Fruit fly (Drosophila melanogaster) whole organism, prepupa: Measurements from ENCODE around the gene Sema1a.
A peak's percentile ranks its signal among the peaks of the same experiment; 100 is the strongest.

ENCODE experiments used
- Blimp-1 ChIP-seq: fragments of 200-800 bp; sonication (Bioruptor generic); optimal IDR thresholded peaks from 3 replicates; lab custom pipeline; 2017; ENCODE audit warnings: missing biosample characterization, missing genetic modification characterization, mild to moderate bottlenecking, moderate library complexity, missing genetic modification reagents
- CG10631 ChIP-seq: fragments of 200-800 bp; sonication (Bioruptor generic); optimal IDR thresholded peaks from 2 replicates; lab custom pipeline; 2016; ENCODE audit warnings: missing biosample characterization, missing genetic modification characterization
- CG11294 ChIP-seq: fragments of 200-800 bp; sonication (Bioruptor generic); IDR thresholded peaks from 2 replicates; pipeline ENCODE4 v1.3.6; 2022; ENCODE audit warnings: missing biosample characterization, missing genetic modification characterization
- CG11762 ChIP-seq: fragments of 200-800 bp; sonication (Bioruptor generic); optimal IDR thresholded peaks from 3 replicates; lab custom pipeline; 2016; ENCODE audit warnings: missing biosample characterization, missing genetic modification characterization; ENCODE audit not compliant: insufficient read depth
- CG11902 ChIP-seq: fragments of 200-800 bp; sonication (Bioruptor generic); optimal IDR thresholded peaks from 3 replicates; lab custom pipeline; 2016; ENCODE audit warnings: missing biosample characterization, missing genetic modification characterization
- CG15336 ChIP-seq: fragments of 200-800 bp; sonication (Bioruptor generic); IDR thresholded peaks from 2 replicates; pipeline ENCODE4 v1.3.6; 2022; ENCODE audit warnings: missing biosample characterization, missing genetic modification characterization
- CG1621 ChIP-seq: fragments of 200-800 bp; sonication (Bioruptor generic); optimal IDR thresholded peaks from 3 replicates; lab custom pipeline; 2018; ENCODE audit warnings: missing biosample characterization, mild to moderate bottlenecking, missing genetic modification characterization
- CG16779 ChIP-seq: fragments of 200-800 bp; sonication (Bioruptor generic); optimal IDR thresholded peaks from 3 replicates; lab custom pipeline; 2017; ENCODE audit warnings: missing biosample characterization, mild to moderate bottlenecking, missing genetic modification characterization
- CG3032 ChIP-seq: fragments of 200-800 bp; optimal IDR thresholded peaks from 2 replicates; lab custom pipeline; 2019; ENCODE audit warnings: missing biosample characterization, mild to moderate bottlenecking, missing genetic modification characterization, moderate library complexity
- CG31627 ChIP-seq: fragments of 200-800 bp; sonication (Bioruptor generic); optimal IDR thresholded peaks from 3 replicates; lab custom pipeline; 2016; ENCODE audit warnings: missing biosample characterization, missing genetic modification characterization
- CG32006 ChIP-seq: fragments of 200-800 bp; sonication (Bioruptor generic); optimal IDR thresholded peaks from 3 replicates; lab custom pipeline; 2017; ENCODE audit warnings: missing biosample characterization, mild to moderate bottlenecking, missing genetic modification characterization
- CG3919 ChIP-seq: fragments of 200-800 bp; sonication (Bioruptor generic); optimal IDR thresholded peaks from 3 replicates; lab custom pipeline; 2016; ENCODE audit warnings: missing biosample characterization, missing genetic modification characterization
- CG4318 ChIP-seq: fragments of 200-800 bp; sonication (Bioruptor generic); optimal IDR thresholded peaks from 3 replicates; lab custom pipeline; 2017; ENCODE audit warnings: missing biosample characterization, mild to moderate bottlenecking, missing genetic modification characterization
- CG6163 ChIP-seq: fragments of 200-800 bp; sonication (Bioruptor generic); IDR thresholded peaks from 3 replicates; pipeline ENCODE4 v1.3.6; 2022; ENCODE audit warnings: missing biosample characterization, missing genetic modification characterization
- CG6808 ChIP-seq: fragments of 200-800 bp; sonication (Bioruptor generic); optimal IDR thresholded peaks from 3 replicates; lab custom pipeline; 2017; ENCODE audit warnings: missing biosample characterization, missing genetic modification characterization, mild to moderate bottlenecking, moderate library complexity, missing genetic modification reagents
- CG6854 ChIP-seq: fragments of 200-800 bp; sonication (Bioruptor generic); optimal IDR thresholded peaks from 2 replicates; lab custom pipeline; 2017; ENCODE audit warnings: missing biosample characterization, mild to moderate bottlenecking, missing genetic modification characterization
- CG7368 ChIP-seq: fragments of 200-800 bp; sonication (Bioruptor generic); optimal IDR thresholded peaks from 3 replicates; lab custom pipeline; 2016; ENCODE audit warnings: missing biosample characterization, missing genetic modification characterization
- CG8319 ChIP-seq: fragments of 200-800 bp; sonication (Bioruptor generic); optimal IDR thresholded peaks from 3 replicates; lab custom pipeline; 2016; ENCODE audit warnings: missing biosample characterization, missing genetic modification characterization
- CG8632 ChIP-seq: fragments of 200-800 bp; sonication (Bioruptor generic); optimal IDR thresholded peaks from 3 replicates; lab custom pipeline; 2016; ENCODE audit warnings: missing biosample characterization, missing genetic modification characterization
- Eip75B ChIP-seq: fragments of 200-800 bp; sonication (Bioruptor generic); optimal IDR thresholded peaks from 3 replicates; lab custom pipeline; 2016; ENCODE audit warnings: missing biosample characterization, missing genetic modification characterization
- Eip78C ChIP-seq: fragments of 200-800 bp; sonication (Bioruptor generic); peaks from one replicate; lab custom pipeline; 2016; ENCODE audit warnings: missing biosample characterization, missing genetic modification characterization
- Eip93F ChIP-seq: fragments of 200-800 bp; sonication (Bioruptor generic); optimal IDR thresholded peaks from 2 replicates; lab custom pipeline; 2016; ENCODE audit warnings: missing biosample characterization, mild to moderate bottlenecking, missing genetic modification characterization
- Ets21C ChIP-seq: fragments of 200-800 bp; sonication (Bioruptor generic); optimal IDR thresholded peaks from 3 replicates; lab custom pipeline; 2016; ENCODE audit warnings: missing biosample characterization, missing genetic modification characterization
- Ets96B ChIP-seq: fragments of 200-800 bp; optimal IDR thresholded peaks from 2 replicates; lab custom pipeline; 2019; ENCODE audit warnings: missing biosample characterization, mild to moderate bottlenecking, missing genetic modification characterization, moderate library complexity
- Gug ChIP-seq: fragments of 200-800 bp; sonication (Bioruptor generic); IDR thresholded peaks from 2 replicates; pipeline ENCODE4 v1.3.6; 2022; ENCODE audit warnings: missing biosample characterization, missing genetic modification characterization
- Hr38 ChIP-seq: sonication (Bioruptor generic); optimal IDR thresholded peaks from 2 replicates; lab custom pipeline; 2016; ENCODE audit warnings: missing biosample characterization, missing genetic modification characterization
- Hr4 ChIP-seq: fragments of 200-800 bp; sonication (Bioruptor generic); optimal IDR thresholded peaks from 3 replicates; lab custom pipeline; 2016; ENCODE audit warnings: missing biosample characterization, missing genetic modification characterization
- Lpt ChIP-seq: fragments of 200-800 bp; sonication (Bioruptor generic); optimal IDR thresholded peaks from 3 replicates; lab custom pipeline; 2016; ENCODE audit warnings: missing biosample characterization, missing genetic modification characterization
- Met ChIP-seq: fragments of 200-800 bp; sonication (Bioruptor generic); optimal IDR thresholded peaks from 3 replicates; lab custom pipeline; 2016; ENCODE audit warnings: missing biosample characterization, missing genetic modification characterization
- OdsH ChIP-seq: fragments of 200-800 bp; sonication (Bioruptor generic); optimal IDR thresholded peaks from 3 replicates; lab custom pipeline; 2016; ENCODE audit warnings: missing biosample characterization, missing genetic modification characterization
- Smox ChIP-seq: fragments of 200-800 bp; sonication (Bioruptor generic); optimal IDR thresholded peaks from 3 replicates; lab custom pipeline; 2016; ENCODE audit warnings: missing biosample characterization, missing genetic modification characterization
- Sox15 ChIP-seq: fragments of 200-800 bp; sonication (Bioruptor generic); optimal IDR thresholded peaks from 3 replicates; lab custom pipeline; 2016; ENCODE audit warnings: missing biosample characterization, missing genetic modification characterization
- achi ChIP-seq: fragments of 200-800 bp; sonication (Bioruptor generic); optimal IDR thresholded peaks from 3 replicates; lab custom pipeline; 2016; ENCODE audit warnings: missing biosample characterization, missing genetic modification characterization
- acj6 ChIP-seq: fragments of 200-800 bp; sonication (Bioruptor generic); optimal IDR thresholded peaks from 3 replicates; lab custom pipeline; 2016; ENCODE audit warnings: missing biosample characterization, missing genetic modification characterization
- cyc ChIP-seq: fragments of 200-800 bp; sonication (Bioruptor generic); optimal IDR thresholded peaks from 3 replicates; lab custom pipeline; 2016; ENCODE audit warnings: missing biosample characterization, missing genetic modification characterization
- dac ChIP-seq: fragments of 200-800 bp; sonication (Bioruptor generic); optimal IDR thresholded peaks from 2 replicates; lab custom pipeline; 2017; ENCODE audit warnings: missing biosample characterization, mild to moderate bottlenecking, missing genetic modification characterization
- dsx ChIP-seq: fragments of 200-800 bp; optimal IDR thresholded peaks from 3 replicates; lab custom pipeline; 2019; ENCODE audit warnings: missing biosample characterization, mild to moderate bottlenecking, missing genetic modification characterization, moderate library complexity; ENCODE audit not compliant: poor library complexity, severe bottlenecking
- eg ChIP-seq: fragments of 200-800 bp; sonication (Bioruptor generic); IDR thresholded peaks from 3 replicates; pipeline ENCODE4 v1.3.6; 2022; ENCODE audit warnings: missing biosample characterization, missing genetic modification characterization
- esn ChIP-seq: fragments of 200-800 bp; sonication (Bioruptor generic); optimal IDR thresholded peaks from 2 replicates; lab custom pipeline; 2016; ENCODE audit warnings: missing biosample characterization, mild to moderate bottlenecking, missing genetic modification characterization, moderate library complexity
- fd59A ChIP-seq: fragments of 200-800 bp; sonication (Bioruptor generic); optimal IDR thresholded peaks from 2 replicates; lab custom pipeline; 2017; ENCODE audit warnings: missing biosample characterization, mild to moderate bottlenecking, missing genetic modification characterization, missing genetic modification reagents
- fd85E ChIP-seq: fragments of 200-800 bp; sonication (Bioruptor generic); optimal IDR thresholded peaks from 3 replicates; lab custom pipeline; 2016; ENCODE audit warnings: missing biosample characterization, missing genetic modification characterization
- fkh ChIP-seq: fragments of 200-800 bp; sonication (Bioruptor generic); optimal IDR thresholded peaks from 3 replicates; lab custom pipeline; 2017; ENCODE audit warnings: missing biosample characterization, mild to moderate bottlenecking, missing genetic modification characterization, moderate library complexity
- lz ChIP-seq: fragments of 200-800 bp; sonication (Bioruptor generic); optimal IDR thresholded peaks from 3 replicates; lab custom pipeline; 2016; ENCODE audit warnings: missing biosample characterization, missing genetic modification characterization
- net ChIP-seq: fragments of 200-800 bp; sonication (Bioruptor generic); optimal IDR thresholded peaks from 3 replicates; lab custom pipeline; 2016; ENCODE audit warnings: missing biosample characterization, missing genetic modification characterization
- salr ChIP-seq, 2 experiments: fragments of 200-800 bp; sonication (Bioruptor generic); optimal IDR thresholded peaks; 3 replicates each; lab custom pipeline; 2016 to 2018; ENCODE audit warnings: missing biosample characterization in 2 of 2, missing genetic modification characterization in 2 of 2, mild to moderate bottlenecking in 1 of 2
- spab ChIP-seq: fragments of 200-800 bp; sonication (Bioruptor generic); optimal IDR thresholded peaks from 2 replicates; lab custom pipeline; 2017; ENCODE audit warnings: missing biosample characterization, mild to moderate bottlenecking, missing genetic modification characterization, missing genetic modification reagents
- ss ChIP-seq, 2 experiments: fragments of 200-800 bp; sonication (Bioruptor generic); optimal IDR thresholded peaks; 2 replicates in 1 of 2; 3 replicates in 1 of 2; lab custom pipeline; 2017 to 2018; ENCODE audit warnings: mild to moderate bottlenecking in 2 of 2, missing biosample characterization in 2 of 2, missing genetic modification characterization in 2 of 2, moderate library complexity in 1 of 2
- topi ChIP-seq: fragments of 200-800 bp; sonication (Bioruptor generic); optimal IDR thresholded peaks from 3 replicates; lab custom pipeline; 2016; ENCODE audit warnings: missing biosample characterization, missing genetic modification characterization
- vri ChIP-seq: fragments of 200-800 bp; sonication (Bioruptor generic); optimal IDR thresholded peaks from 3 replicates; lab custom pipeline; 2016; ENCODE audit warnings: missing biosample characterization, mild to moderate bottlenecking, missing genetic modification characterization

Sema1a gene

dm6 chr2L:8574258-8574657 is 32.3 kb downstream of the Sema1a start (continued):
- peak; percentile 47 for TF ChIP-seq acj6 (GFP tag; lab: Kevin White, UChicago)
- TF ChIP-seq CG16779 (tag; lab: Kevin White, UChicago) = no peak

- TF ChIP-seq acj6 (GFP tag; lab: Kevin White, UChicago) (peak; percentile 94), CG16779 (tag; lab: Kevin White, UChicago) (peak; percentile 86), achi (peak; percentile 96), Lpt (GFP tag; lab: Kevin White, UChicago) (peak; percentile 87), Hr38 (GFP tag; lab: Kevin White, UChicago) (no peak), CG1621 (tag; lab: Kevin White, UChicago) (peak; percentile 94), fkh (GFP tag; lab: Kevin White, UChicago) (no peak), Gug (GFP tag; lab: Robert Waterston, UW) (peak; percentile 94), CG15336 (GFP tag; lab: Robert Waterston, UW) (peak; percentile 95), ss (GFP tag; optimal IDR thresholded peaks at IDR 0.05; lab: Kevin White, UChicago) (peak; percentile 91 to 93), CG6163 (GFP tag; lab: Robert Waterston, UW) (peak; percentile 97), eg (GFP tag; lab: Robert Waterston, UW) (peak; percentile 95), CG4318 (GFP tag; lab: Kevin White, UChicago) (peak; percentile 77), Ets96B (tag; lab: Kevin White, UChicago) (peak; percentile 95), lz (peak; percentile 85), Smox (peak; percentile 88), CG8632 (GFP tag; lab: Kevin White, UChicago) (peak; percentile 88), cyc (GFP tag; lab: Kevin White, UChicago) (peak; percentile 82), CG31627 (peak; percentile 77), fd59A (GFP tag; lab: Kevin White, UChicago) (peak; percentile 92), Sox15 (peak; percentile 84), CG7368 (GFP tag; lab: Kevin White, UChicago) (peak; percentile 84), Eip78C (GFP tag; lab: Kevin White, UChicago) (peak; percentile 98), CG11902 (GFP tag; lab: Kevin White, UChicago) (peak; percentile 84), Hr4 (GFP tag; lab: Kevin White, UChicago) (peak; percentile 86), Eip93F (GFP tag; lab: Kevin White, UChicago) (peak; percentile 71), CG10631 (GFP tag; lab: Kevin White, UChicago) (peak; percentile 97), vri (peak; percentile 77), salr (GFP tag; optimal IDR thresholded peaks at IDR 0.05; lab: Kevin White, UChicago) (peak; percentile 90 to 93), Ets21C (GFP tag; lab: Kevin White, UChicago) (peak; percentile 73), spab (GFP tag; lab: Kevin White, UChicago) (peak; percentile 92), Blimp-1 (GFP tag; lab: Kevin White, UChicago) (peak; percentile 48), Met (GFP tag; lab: Kevin White, UChicago) (peak; percentile 86), dac (GFP tag; lab: Kevin White, UChicago) (peak; percentile 79), Eip75B (GFP tag; lab: Kevin White, UChicago) (peak; percentile 88), topi (peak; percentile 88), dsx (GFP tag; lab: Kevin White, UChicago) (peak; percentile 91), CG32006 (GFP tag; lab: Kevin White, UChicago) (peak; percentile 92), net (GFP tag; lab: Kevin White, UChicago) (peak; percentile 94), CG11294 (GFP tag; lab: Robert Waterston, UW) (peak; percentile 91), CG11762 (GFP tag; lab: Kevin White, UChicago) (peak; percentile 91), CG8319 (GFP tag; lab: Kevin White, UChicago) (peak; percentile 85), esn (GFP tag; lab: Kevin White, UChicago) (peak; percentile 91), CG3032 (peak; percentile 91), CG6854 (GFP tag; lab: Kevin White, UChicago) (peak; percentile 62), CG3919 (GFP tag; lab: Kevin White, UChicago) (peak; percentile 95), CG6808 (GFP tag; lab: Kevin White, UChicago) (peak; percentile 92), fd85E (GFP tag; lab: Kevin White, UChicago) (peak; percentile 75), OdsH (GFP tag; lab: Kevin White, UChicago) (peak; percentile 95)
Observed at dm6 chr2L:8574947-8575346, 33.0 kb downstream of the Sema1a start.
